Fruit fly (Drosophila melanogaster): Measurements from ENCODE around the gene skd.

skd gene

dm6 chr3L:21013465-21013864 is 13.8 kb downstream of the skd start (continued):
- TF ChIP-seq CG10431 (GFP tag; optimal IDR thresholded peaks at IDR 0.05) (no peak), Poxn (GFP tag; IDR thresholded peaks at IDR 0.05) (no peak), z (GFP tag; IDR thresholded peaks at IDR 0.05) (no peak), btn (GFP tag; optimal IDR thresholded peaks at IDR 0.05) (no peak), CG5245 (GFP tag; optimal IDR thresholded peaks at IDR 0.05) (no peak), h (optimal IDR thresholded peaks at IDR 0.05) (no peak), cg (GFP tag; optimal IDR thresholded peaks at IDR 0.05) (peak; percentile 12), CG5180 (GFP tag; optimal IDR thresholded peaks at IDR 0.05) (no peak), jumu (GFP tag; optimal IDR thresholded peaks at IDR 0.05) (no peak), ttk (GFP tag; IDR thresholded peaks at IDR 0.05) (peak; percentile 36; the same call in 1 of the 2 replicates), ERR (GFP tag; optimal IDR thresholded peaks at IDR 0.05) (no peak), luna (GFP tag; optimal IDR thresholded peaks at IDR 0.05) (no peak), psq (GFP tag; optimal IDR thresholded peaks at IDR 0.05) (peak; percentile 17), eve (GFP tag; optimal IDR thresholded peaks at IDR 0.05) (no peak), row (GFP tag; IDR thresholded peaks at IDR 0.05) (no peak), kni (GFP tag; optimal IDR thresholded peaks at IDR 0.05) (peak; percentile 8), CG8924 (tag; optimal IDR thresholded peaks at IDR 0.05) (no peak), sima (GFP tag; optimal IDR thresholded peaks at IDR 0.05) (no peak), CG6254 (GFP tag; optimal IDR thresholded peaks at IDR 0.05) (no peak), Dbx (GFP tag; IDR thresholded peaks at IDR 0.05) (no peak)

- TF ChIP-seq chinmo (GFP tag; IDR thresholded peaks at IDR 0.05; ENCODE audit: partially characterized antibody) (0 out of 4 replicates have a peak, but pooled peaks have one; percentile 42), Dref (GFP tag; IDR thresholded peaks at IDR 0.05) (no peak), E2f1 (GFP tag; IDR thresholded peaks at IDR 0.05) (no peak), Trl (optimal IDR thresholded peaks at IDR 0.05) (peak in 1 of 2 experiments; percentile 16), Trl (GFP tag; optimal IDR thresholded peaks at IDR 0.05) (no peak), Opbp (GFP tag; IDR thresholded peaks at IDR 0.05; ENCODE audit: partially characterized antibody) (no peak), CG15269 (tag; optimal IDR thresholded peaks at IDR 0.05) (no peak), ftz-f1 (GFP tag; optimal IDR thresholded peaks at IDR 0.05) (peak; percentile 52), cg (GFP tag; optimal IDR thresholded peaks at IDR 0.05) (peak; percentile 68), CG3163 (GFP tag; optimal IDR thresholded peaks at IDR 0.05) (no peak), sens-2 (GFP tag; IDR thresholded peaks at IDR 0.05) (no peak), Side (GFP tag; optimal IDR thresholded peaks at IDR 0.05) (no peak)
Observed at dm6 chr3L:21011689-21012088, 15.5 kb downstream of the skd start.

- TF ChIP-seq inv (GFP tag; IDR thresholded peaks at IDR 0.05; ENCODE audit: partially characterized antibody) (no peak), CG14965 (GFP tag; optimal IDR thresholded peaks at IDR 0.05; ENCODE audit: borderline replicate concordance) (no peak), CG10431 (GFP tag; optimal IDR thresholded peaks at IDR 0.05) (no peak), CG7372 (GFP tag; IDR thresholded peaks at IDR 0.05) (no peak), H2.0 (GFP tag; IDR thresholded peaks at IDR 0.05) (no peak), pnt (GFP tag; optimal IDR thresholded peaks at IDR 0.05) (no peak), CG14667 (GFP tag; IDR thresholded peaks at IDR 0.05) (no peak), crol (GFP tag; IDR thresholded peaks at IDR 0.05) (peak; percentile 69; the same call in 1 of the 2 replicates), CG4360 (GFP tag; IDR thresholded peaks at IDR 0.05) (peak; percentile 43; the same call in 1 of the 2 replicates), stc (GFP tag; IDR thresholded peaks at IDR 0.05) (no peak), CG3065 (GFP tag; optimal IDR thresholded peaks at IDR 0.05) (no peak), CG31441 (GFP tag; IDR thresholded peaks at IDR 0.05) (no peak), CG7271 (tag; optimal IDR thresholded peaks at IDR 0.05) (no peak), CG15696 (tag; optimal IDR thresholded peaks at IDR 0.05) (no peak), MESR4 (GFP tag; optimal IDR thresholded peaks at IDR 0.05) (no peak), prd (optimal IDR thresholded peaks at IDR 0.05) (no peak), prd (GFP tag; IDR thresholded peaks at IDR 0.05) (peak; percentile 48; the same call in 1 of the 3 replicates), CG18476 (GFP tag; optimal IDR thresholded peaks at IDR 0.05) (no peak), CG31224 (GFP tag; IDR thresholded peaks at IDR 0.05) (no peak), crp (GFP tag; optimal IDR thresholded peaks at IDR 0.05) (no peak)
Observed at dm6 chr3L:21010846-21011607, 16.2 kb downstream of the skd start.
